Fruit fly (Drosophila melanogaster): ENCODE results near the gene Gr98b.
A peak's percentile ranks its signal among the peaks of the same experiment; 100 is the strongest.

dm6 chr3R:27553379-27553778 lies 11.1 kb downstream of the Gr98b start:
- TF ChIP-seq CG1620 (GFP tag; optimal IDR thresholded peaks at IDR 0.05) (no peak), kay (GFP tag; ENCODE audit: borderline replicate concordance) (peak; percentile 80), bab1 (GFP tag; optimal IDR thresholded peaks at IDR 0.05) (no peak), cnc (optimal IDR thresholded peaks at IDR 0.05) (no peak), cic (GFP tag; optimal IDR thresholded peaks at IDR 0.05) (peak; percentile 85), CG33017 (tag; optimal IDR thresholded peaks at IDR 0.05) (no peak), CG14711 (tag; optimal IDR thresholded peaks at IDR 0.05) (no peak), pad (GFP tag; optimal IDR thresholded peaks at IDR 0.05) (no peak), toe (GFP tag; optimal IDR thresholded peaks at IDR 0.05) (no peak), CG7045 (GFP tag; optimal IDR thresholded peaks at IDR 0.05) (no peak)

Measured in whole organism, adult.